Worm (Caenorhabditis elegans) whole organism, early embryonic: ENCODE data around the gene C47E8.11.

ENCODE experiments used
- B0310.2 ChIP-seq: sonication (generic microtip); optimal IDR thresholded peaks from 2 replicates; lab custom pipeline; 2016; ENCODE audit warnings: mild to moderate bottlenecking, missing genetic modification characterization, missing compliant biosample characterization
- aly-1 ChIP-seq: sonication (generic microtip); optimal IDR thresholded peaks from 2 replicates; lab custom pipeline; 2016; ENCODE audit warnings: missing genetic modification characterization, missing compliant biosample characterization
- ama-1 ChIP-seq: fragments of 150-350 bp; optimal IDR thresholded peaks from 2 replicates; lab custom pipeline; 2014
- ceh-13 ChIP-seq: fragments of 200-800 bp; sonication (Bioruptor generic); optimal IDR thresholded peaks from 2 replicates; lab custom pipeline; 2018; ENCODE audit warnings: mild to moderate bottlenecking, missing genetic modification characterization, missing compliant biosample characterization
- ceh-36 ChIP-seq: sonication (generic microtip); optimal IDR thresholded peaks from 2 replicates; lab custom pipeline; 2016; ENCODE audit warnings: missing genetic modification characterization, inconsistent platforms, missing compliant biosample characterization
- ets-7 ChIP-seq: sonication (generic microtip); optimal IDR thresholded peaks from 2 replicates; lab custom pipeline; 2016; ENCODE audit warnings: missing genotype, missing genetic modification characterization, missing compliant biosample characterization
- flt-1 ChIP-seq: fragments of 200-800 bp; sonication (Bioruptor generic); IDR thresholded peaks from 2 replicates; pipeline ENCODE4 v1.3.6; 2022; ENCODE audit warnings: missing genetic modification characterization, missing compliant biosample characterization
- hmbx-1 ChIP-seq: sonication (generic microtip); optimal IDR thresholded peaks from 2 replicates; lab custom pipeline; 2016; ENCODE audit warnings: mild to moderate bottlenecking, missing genetic modification characterization, missing compliant biosample characterization
- hmg-4 ChIP-seq: fragments of 200-800 bp; sonication (Bioruptor generic); optimal IDR thresholded peaks from 2 replicates; lab custom pipeline; 2018; ENCODE audit warnings: mild to moderate bottlenecking, missing genetic modification characterization, missing compliant biosample characterization
- pes-1 ChIP-seq: fragments of 200-800 bp; sonication (Bioruptor generic); IDR thresholded peaks from 2 replicates; pipeline ENCODE4 v1.3.6; 2022; ENCODE audit warnings: missing genetic modification reagents, missing genetic modification characterization, missing compliant biosample characterization
- scrt-1 ChIP-seq: fragments of 200-800 bp; sonication (Bioruptor generic); IDR thresholded peaks from 2 replicates; pipeline ENCODE4 v1.3.6; 2022; ENCODE audit warnings: missing genetic modification characterization, missing compliant biosample characterization
- tbx-37 ChIP-seq: fragments of 200-800 bp; sonication (Bioruptor generic); conservative IDR thresholded peaks from 2 replicates; pipeline ENCODE4 v1.3.6; 2022; ENCODE audit warnings: missing genetic modification reagents, missing genetic modification characterization, missing compliant biosample characterization

Gene C47E8.11

ce11 chrV:14734187-14734765 is 45.9 kb downstream of the C47E8.11 start, which contains the start of gene unc-61:
unc-61 (minus strand) TSS chrV:14734237.
- no peak for TF ChIP-seq ets-7
- no peak for TF ChIP-seq scrt-1 (GFP tag; lab: Robert Waterston, UW)
- no peak for TF ChIP-seq tbx-37 (GFP tag; lab: Robert Waterston, UW)
- no peak for TF ChIP-seq hmg-4 (GFP tag; lab: Kevin White, UChicago)
- TF ChIP-seq ceh-36, result no peak
- TF ChIP-seq flt-1 (GFP tag; lab: Robert Waterston, UW), result no peak
- TF ChIP-seq aly-1 (tag; lab: Kevin White, UChicago), result no peak
- TF ChIP-seq pes-1 (GFP tag; lab: Robert Waterston, UW), result no peak
- no peak for TF ChIP-seq ama-1 (lab: Kevin White, UChicago)
- TF ChIP-seq B0310.2, result no peak
- no peak for TF ChIP-seq ceh-13

- TF ChIP-seq hmbx-1 (tag; lab: Kevin White, UChicago) (no peak), hmg-4 (GFP tag; lab: Kevin White, UChicago) (no peak), flt-1 (GFP tag; lab: Robert Waterston, UW) (no peak)
These were observed 48.4 kb downstream of the C47E8.11 start, which contains the start of gene Y50E8A.5 for ce11 chrV:14736851-14737250. Y50E8A.5 (minus strand) TSS chrV:14736951.
